Fruit fly (Drosophila melanogaster): ENCODE measurements around the gene wit.
A peak's percentile ranks its signal among the peaks of the same experiment; 100 is the strongest.

wit gene

DNA sequence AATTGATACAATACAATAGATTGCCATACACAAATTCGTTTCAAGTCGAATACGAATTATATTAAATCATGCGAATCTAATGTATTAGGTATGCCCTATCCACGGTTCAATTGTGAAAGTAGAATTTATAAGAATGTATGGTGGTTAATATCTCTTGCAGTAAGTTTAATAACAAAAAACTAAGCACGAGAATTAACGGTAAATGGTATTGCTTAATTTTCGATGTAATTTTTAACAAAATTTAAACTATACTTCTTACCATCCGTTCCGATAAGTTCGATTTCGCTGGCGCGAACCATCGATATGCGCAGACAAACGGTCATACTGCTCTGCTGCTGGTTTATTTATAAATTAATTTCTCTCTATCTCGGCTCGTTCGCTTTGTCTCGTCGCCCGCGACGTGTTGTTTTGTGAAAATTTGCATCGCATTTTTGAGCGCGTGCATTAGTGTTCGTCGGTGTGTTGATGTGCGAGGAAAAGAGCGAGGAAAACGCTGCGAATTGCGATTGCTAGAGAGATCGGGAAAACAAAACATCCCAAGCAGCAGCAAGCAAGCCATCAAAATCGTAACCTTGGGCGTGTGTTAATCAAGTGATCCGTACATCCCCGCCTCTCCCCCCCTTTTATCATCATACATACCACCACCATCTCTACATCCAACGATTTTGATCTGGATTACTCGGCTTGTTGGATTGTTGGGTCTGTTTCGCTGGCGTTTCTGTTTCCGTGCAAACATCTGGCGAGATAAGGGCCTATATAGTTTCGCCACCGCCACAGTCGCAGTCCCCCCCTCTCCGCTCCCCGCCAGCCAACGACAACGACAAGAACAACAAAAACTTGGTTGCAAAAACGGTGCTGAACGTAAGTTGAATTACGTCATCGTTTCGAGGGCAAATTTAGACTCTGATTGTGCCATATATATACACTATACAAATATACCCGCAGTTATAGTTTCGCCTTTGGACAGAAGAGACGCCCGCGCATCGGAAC, 32.0 kb upstream of the wit start, which contains the start of gene Fit1:
Fit1 (plus strand) TSS at position 307 of the 990 bp plus-strand sequence.
- peak; percentile 35 for TF ChIP-seq CG17801 (GFP tag; optimal IDR thresholded peaks at IDR 0.05; ENCODE audit: partially characterized antibody)

DNA sequence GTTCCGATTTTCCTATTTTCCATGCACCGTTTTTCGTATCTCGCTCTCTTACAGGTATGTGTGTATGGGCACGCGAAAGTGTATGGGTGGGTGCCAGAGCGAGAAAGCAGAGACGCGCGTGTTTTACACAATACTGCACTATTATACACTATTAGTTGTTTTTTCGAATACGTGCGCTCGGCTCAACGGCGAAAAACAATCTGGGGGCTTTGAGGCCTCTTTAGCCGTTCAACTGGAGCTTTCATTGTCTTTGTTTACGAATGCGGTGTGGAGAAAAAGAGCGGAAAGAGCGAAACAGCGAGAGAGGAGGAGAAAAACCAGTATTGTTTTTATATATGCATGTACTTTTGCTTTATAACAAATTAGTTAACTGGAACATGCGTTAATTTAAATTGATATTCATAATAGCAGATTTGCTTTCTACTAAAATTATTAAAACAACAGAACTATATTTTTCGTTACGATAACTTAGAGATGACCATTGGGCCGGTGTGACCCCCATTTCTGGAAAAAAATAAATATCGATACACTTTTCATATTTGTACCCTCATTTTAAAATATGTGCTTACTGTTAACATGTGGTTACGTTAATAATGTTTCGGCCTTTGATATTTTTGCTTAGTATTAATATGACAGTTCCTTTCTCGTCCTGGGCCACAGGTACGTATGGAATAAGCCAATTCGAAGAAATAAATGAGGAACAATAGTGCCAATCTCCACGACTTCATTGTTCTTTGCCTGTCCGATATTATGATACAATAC, 31.2 kb upstream of the wit start, which contains the start of gene CG14995:
CG14995 (minus strand) TSS at position 761 of the 762 bp plus-strand sequence.
- TF ChIP-seq CG17801 (GFP tag; optimal IDR thresholded peaks at IDR 0.05; ENCODE audit: partially characterized antibody) = peak; percentile 72

- TF ChIP-seq CG17801 (GFP tag; optimal IDR thresholded peaks at IDR 0.05; ENCODE audit: partially characterized antibody) = no peak
Observed at dm6 chr3L:4099194-4099593, 27.7 kb upstream of the wit start.

DNA sequence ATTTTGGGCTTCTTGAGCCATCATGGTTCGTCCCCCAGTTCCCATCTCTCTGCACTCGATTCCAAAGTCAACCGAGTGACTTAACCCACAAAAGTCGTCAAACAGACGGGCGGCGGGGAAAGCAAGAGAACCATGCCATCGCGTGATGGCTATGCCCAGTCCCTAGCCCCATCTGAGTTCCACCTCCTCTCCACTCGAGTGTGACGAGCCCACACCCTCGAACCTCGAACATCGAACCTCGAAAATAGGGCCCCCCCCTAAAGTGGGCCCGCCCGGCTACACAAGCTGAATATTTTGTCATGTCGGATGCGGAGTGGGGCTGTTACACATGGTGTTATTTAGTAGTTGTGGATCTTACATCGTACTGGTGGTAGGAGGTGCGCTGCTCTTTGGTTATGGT, 25.0 kb upstream of the wit start:
- no peak for TF ChIP-seq CG17801 (GFP tag; optimal IDR thresholded peaks at IDR 0.05; ENCODE audit: partially characterized antibody)

- TF ChIP-seq CG17801 (GFP tag; optimal IDR thresholded peaks at IDR 0.05; ENCODE audit: partially characterized antibody) = no peak
Observed at dm6 chr3L:4092705-4093257, 21.3 kb upstream of the wit start, which contains the start of gene CG14990. Gene CG14990 (plus strand): TSS chr3L:4093207.

DNA sequence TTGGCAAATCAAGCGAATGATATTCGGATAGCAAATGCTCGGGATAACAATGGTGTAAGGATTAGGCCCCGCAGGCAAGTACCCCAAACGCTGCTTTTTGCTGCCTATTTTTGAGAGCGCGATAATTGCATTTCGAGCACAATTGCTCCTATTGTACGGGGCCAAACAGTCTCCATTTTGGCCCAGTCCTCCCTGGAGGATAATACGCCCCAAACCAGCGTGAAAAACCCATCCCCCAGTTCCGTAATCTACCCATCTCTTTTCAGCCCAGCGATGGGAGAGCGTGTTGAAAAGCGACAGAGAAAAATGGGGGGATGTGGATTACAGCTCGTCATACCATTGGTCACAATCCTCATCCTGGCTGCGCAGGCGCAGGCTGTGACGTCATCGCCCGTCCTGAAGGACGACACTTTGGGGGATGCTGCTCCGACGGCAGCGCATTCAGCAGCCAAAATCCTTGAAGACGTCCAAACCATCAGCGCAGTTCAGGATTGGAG, 17.2 kb upstream of the wit start, which contains the start of gene Gad1:
Gad1 (minus strand) TSS at position 51 of the 497 bp plus-strand sequence.
- TF ChIP-seq CG17801 (GFP tag; optimal IDR thresholded peaks at IDR 0.05; ENCODE audit: partially characterized antibody) = no peak

DNA sequence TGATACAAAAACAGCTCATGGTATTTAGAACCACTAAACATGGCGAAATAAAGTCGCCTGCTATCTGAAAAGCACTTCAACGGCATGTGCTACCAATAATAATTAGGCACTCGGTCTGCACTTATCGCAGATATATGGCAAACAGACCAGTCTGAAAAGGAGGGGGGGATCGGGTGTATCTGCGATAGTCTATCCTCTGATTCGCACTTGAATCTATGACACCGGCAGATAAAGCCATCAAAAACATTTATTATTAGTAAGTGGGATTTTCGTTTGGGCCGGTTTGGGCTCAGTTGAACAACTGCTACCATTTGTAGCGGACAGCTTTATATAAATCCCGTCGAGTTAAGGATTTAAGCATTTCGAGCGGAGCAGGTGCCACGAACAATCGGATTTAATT, 15.8 kb upstream of the wit start, which contains the start of gene CG14989:
CG14989 (plus strand) TSS at position 301 of the 400 bp plus-strand sequence.
- TF ChIP-seq CG17801 (GFP tag; optimal IDR thresholded peaks at IDR 0.05; ENCODE audit: partially characterized antibody) = no peak

DNA sequence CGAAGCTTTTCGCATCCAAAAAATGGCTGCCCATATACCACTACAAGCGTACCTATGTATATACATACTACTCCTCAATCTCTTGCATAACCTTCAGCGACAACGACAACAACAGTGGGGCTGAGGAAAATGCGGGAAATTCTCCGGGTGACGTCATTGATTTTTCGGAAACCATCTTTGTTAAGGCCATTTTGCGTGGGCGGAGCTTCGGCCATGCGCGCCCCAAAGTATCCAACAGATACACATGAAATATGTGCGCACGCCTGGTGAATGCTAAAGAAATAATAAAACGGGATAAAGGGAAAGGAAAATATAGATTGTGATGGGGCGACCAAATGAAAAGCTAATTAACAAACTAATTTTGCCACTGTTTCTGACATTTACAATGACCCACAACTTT, 14.3 kb upstream of the wit start:
- TF ChIP-seq CG17801 (GFP tag; optimal IDR thresholded peaks at IDR 0.05; ENCODE audit: partially characterized antibody) = no peak

- TF ChIP-seq CG17801 (GFP tag; optimal IDR thresholded peaks at IDR 0.05; ENCODE audit: partially characterized antibody) = no peak
Observed at dm6 chr3L:4083442-4083841, 11.9 kb upstream of the wit start.

- no peak for TF ChIP-seq CG17801 (GFP tag; optimal IDR thresholded peaks at IDR 0.05; ENCODE audit: partially characterized antibody)
Observed at dm6 chr3L:4081243-4081642, 9.7 kb upstream of the wit start.

- TF ChIP-seq CG17801 (GFP tag; optimal IDR thresholded peaks at IDR 0.05; ENCODE audit: partially characterized antibody) = no peak
Observed at dm6 chr3L:4080278-4080677, 8.8 kb upstream of the wit start.

- no peak for TF ChIP-seq CG17801 (GFP tag; optimal IDR thresholded peaks at IDR 0.05; ENCODE audit: partially characterized antibody)
Observed at dm6 chr3L:4076907-4077306, 5.4 kb upstream of the wit start.

dm6 chr3L:4073755-4074154, 2.2 kb upstream of the wit start, which contains the start of gene Faa:
Gene Faa (minus strand): TSS chr3L:4073954.
- TF ChIP-seq CG17801 (GFP tag; optimal IDR thresholded peaks at IDR 0.05; ENCODE audit: partially characterized antibody) = no peak

- TF ChIP-seq CG17801 (GFP tag; optimal IDR thresholded peaks at IDR 0.05; ENCODE audit: partially characterized antibody) = no peak
Observed at dm6 chr3L:4072717-4073116, 1.2 kb upstream of the wit start.

- no peak for TF ChIP-seq CG17801 (GFP tag; optimal IDR thresholded peaks at IDR 0.05; ENCODE audit: partially characterized antibody)
Observed at dm6 chr3L:4070996-4071379, 529 bp downstream of the wit start.

Measured in ovary, adult (tissue).